Fruit fly (Drosophila melanogaster) whole organism, prepupa: ENCODE data around the gene TBC1D5.

Source experiments
- CG10669 ChIP-seq: fragments of 200-800 bp; sonication (Bioruptor generic); optimal IDR thresholded peaks from 3 replicates; lab custom pipeline; 2018; ENCODE audit warnings: missing biosample characterization, mild to moderate bottlenecking, missing genetic modification characterization, moderate library complexity
- CG15336 ChIP-seq: fragments of 200-800 bp; sonication (Bioruptor generic); IDR thresholded peaks from 2 replicates; pipeline ENCODE4 v1.3.6; 2022; ENCODE audit warnings: missing biosample characterization, missing genetic modification characterization
- CG3032 ChIP-seq: fragments of 200-800 bp; optimal IDR thresholded peaks from 2 replicates; lab custom pipeline; 2019; ENCODE audit warnings: missing biosample characterization, mild to moderate bottlenecking, missing genetic modification characterization, moderate library complexity
- CG31627 ChIP-seq: fragments of 200-800 bp; sonication (Bioruptor generic); optimal IDR thresholded peaks from 3 replicates; lab custom pipeline; 2016; ENCODE audit warnings: missing biosample characterization, missing genetic modification characterization
- CG32006 ChIP-seq: fragments of 200-800 bp; sonication (Bioruptor generic); optimal IDR thresholded peaks from 3 replicates; lab custom pipeline; 2017; ENCODE audit warnings: missing biosample characterization, mild to moderate bottlenecking, missing genetic modification characterization
- CG3919 ChIP-seq: fragments of 200-800 bp; sonication (Bioruptor generic); optimal IDR thresholded peaks from 3 replicates; lab custom pipeline; 2016; ENCODE audit warnings: missing biosample characterization, missing genetic modification characterization
- CG6276 ChIP-seq: fragments of 200-800 bp; sonication (Bioruptor generic); optimal IDR thresholded peaks from 2 replicates; lab custom pipeline; 2017; ENCODE audit warnings: missing biosample characterization, mild to moderate bottlenecking, missing genetic modification characterization
- CG7368 ChIP-seq: fragments of 200-800 bp; sonication (Bioruptor generic); optimal IDR thresholded peaks from 3 replicates; lab custom pipeline; 2016; ENCODE audit warnings: missing biosample characterization, missing genetic modification characterization
- dsx ChIP-seq: fragments of 200-800 bp; optimal IDR thresholded peaks from 3 replicates; lab custom pipeline; 2019; ENCODE audit warnings: missing biosample characterization, mild to moderate bottlenecking, missing genetic modification characterization, moderate library complexity; ENCODE audit not compliant: poor library complexity, severe bottlenecking
- fd85E ChIP-seq: fragments of 200-800 bp; sonication (Bioruptor generic); optimal IDR thresholded peaks from 3 replicates; lab custom pipeline; 2016; ENCODE audit warnings: missing biosample characterization, missing genetic modification characterization
- salr ChIP-seq, 2 experiments: fragments of 200-800 bp; sonication (Bioruptor generic); optimal IDR thresholded peaks; 3 replicates each; lab custom pipeline; 2016 to 2018; ENCODE audit warnings: missing biosample characterization in 2 of 2, missing genetic modification characterization in 2 of 2, mild to moderate bottlenecking in 1 of 2

DNA sequence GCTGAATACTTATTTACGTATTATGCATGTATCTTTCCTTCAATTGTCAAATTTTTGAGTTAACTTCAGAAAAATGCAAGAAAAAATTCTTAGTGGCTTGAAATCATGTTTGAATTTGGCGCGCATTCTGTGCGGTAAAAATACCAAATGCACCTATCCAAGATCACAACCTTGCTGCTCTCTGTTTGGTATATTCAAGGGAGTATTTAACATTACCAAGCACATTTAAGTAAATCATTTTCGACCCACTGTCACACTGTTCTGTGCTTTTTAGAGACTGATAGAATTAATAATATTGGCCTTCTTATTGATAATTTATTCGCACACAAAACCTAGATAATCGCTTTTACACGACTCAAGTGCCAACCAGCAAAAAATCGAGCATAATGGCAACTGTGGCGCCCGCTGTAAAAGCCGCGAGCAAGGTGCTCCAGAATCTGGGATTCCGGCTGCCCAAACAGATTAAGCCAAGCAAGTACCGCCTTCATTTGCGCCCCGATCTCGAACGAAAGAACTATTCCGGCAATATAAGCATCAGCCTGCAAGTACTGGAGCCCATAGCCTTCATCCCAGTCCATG is 37.4 kb upstream of the TBC1D5 start:
- no peak for TF ChIP-seq CG3919 (GFP tag; lab: Kevin White, UChicago)
- TF ChIP-seq CG15336 (GFP tag; lab: Robert Waterston, UW), result no peak
- TF ChIP-seq CG3032 (tag; lab: Kevin White, UChicago), result no peak
- TF ChIP-seq CG7368 (GFP tag; lab: Kevin White, UChicago), result no peak
- no peak for TF ChIP-seq CG10669 (GFP tag; lab: Kevin White, UChicago)
- no peak for TF ChIP-seq CG32006 (GFP tag; lab: Kevin White, UChicago)
- TF ChIP-seq fd85E (GFP tag; lab: Kevin White, UChicago), result no peak
- TF ChIP-seq CG31627, result no peak
- no peak for TF ChIP-seq CG6276 (GFP tag; lab: Kevin White, UChicago)
- no peak for TF ChIP-seq salr (GFP tag; optimal IDR thresholded peaks at IDR 0.05; lab: Kevin White, UChicago)
- TF ChIP-seq dsx, result no peak
